Worm (Caenorhabditis elegans): ENCODE data around the gene nhr-94.
"Not testable (repeated sequence)": the region's sequence is repeated elsewhere in the genome, so short reads cannot be mapped to it uniquely, and the experiment has no call there.

nhr-94 gene

ce11 chrV:7705316-7705715, 19.2 kb upstream of the nhr-94 start, which contains the start of gene srw-3:
Gene srw-3, plus strand, starts transcription at chrV:7705616.
- TF ChIP-seq tbx-37 (GFP tag; conservative IDR thresholded peaks at IDR 0.05) (no peak), B0310.2 (tag; optimal IDR thresholded peaks at IDR 0.05) (no peak), sea-1 (GFP tag; conservative IDR thresholded peaks at IDR 0.05) (no peak), hnd-1 (tag; optimal IDR thresholded peaks at IDR 0.05) (no peak), hmg-4 (GFP tag; optimal IDR thresholded peaks at IDR 0.05) (no peak), scrt-1 (GFP tag; IDR thresholded peaks at IDR 0.05) (no peak), tra-4 (tag; optimal IDR thresholded peaks at IDR 0.05) (no peak), ceh-36 (tag; optimal IDR thresholded peaks at IDR 0.05) (no peak), ama-1 (optimal IDR thresholded peaks at IDR 0.05) (no peak), tbx-11 (GFP tag; IDR thresholded peaks at IDR 0.05) (no peak), ets-7 (tag; optimal IDR thresholded peaks at IDR 0.05) (no peak), pes-1 (GFP tag; IDR thresholded peaks at IDR 0.05) (no peak)

DNA sequence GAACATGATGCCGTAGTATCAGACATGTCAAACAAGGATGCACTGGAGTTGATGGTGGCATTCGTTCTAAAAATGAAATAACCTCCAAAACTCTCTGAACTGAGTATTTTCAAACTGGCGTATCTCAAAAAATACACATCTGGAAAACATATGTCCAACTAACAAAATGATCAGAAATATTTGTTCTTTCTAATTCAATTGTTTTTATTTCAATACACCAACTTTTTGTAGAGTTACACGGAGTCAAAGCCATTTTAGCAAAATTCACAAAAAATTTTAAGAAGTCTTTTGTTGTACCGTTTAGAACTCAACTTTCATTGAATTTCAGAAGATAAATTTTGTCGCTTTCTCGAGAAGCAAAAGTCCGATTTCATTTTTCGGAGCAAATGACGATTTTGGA, 17.4 kb upstream of the nhr-94 start, which contains the start of gene srsx-40:
Gene srsx-40 (minus strand): TSS at position 101 of the 400 bp plus-strand sequence.
- TF ChIP-seq sea-1 (GFP tag; conservative IDR thresholded peaks at IDR 0.05); tra-4 (tag; optimal IDR thresholded peaks at IDR 0.05); hnd-1 (tag; optimal IDR thresholded peaks at IDR 0.05): not testable (repeated sequence)

ce11 chrV:7696842-7697241, 10.7 kb upstream of the nhr-94 start, which contains the start of gene ZK105.3:
Gene ZK105.3, plus strand, starts transcription at chrV:7697142.
- TF ChIP-seq aly-1 (tag; optimal IDR thresholded peaks at IDR 0.05) (no peak), tbx-11 (GFP tag; IDR thresholded peaks at IDR 0.05) (no peak), flt-1 (GFP tag; IDR thresholded peaks at IDR 0.05) (no peak), sea-1 (GFP tag; conservative IDR thresholded peaks at IDR 0.05) (no peak), ceh-36 (tag; optimal IDR thresholded peaks at IDR 0.05) (no peak), hmg-4 (GFP tag; optimal IDR thresholded peaks at IDR 0.05) (no peak), hmbx-1 (tag; optimal IDR thresholded peaks at IDR 0.05) (no peak), scrt-1 (GFP tag; IDR thresholded peaks at IDR 0.05) (no peak), B0310.2 (tag; optimal IDR thresholded peaks at IDR 0.05) (no peak), tbx-37 (GFP tag; conservative IDR thresholded peaks at IDR 0.05) (no peak), ets-7 (tag; optimal IDR thresholded peaks at IDR 0.05) (no peak), pes-1 (GFP tag; IDR thresholded peaks at IDR 0.05) (no peak), ceh-13 (GFP tag; optimal IDR thresholded peaks at IDR 0.05) (no peak), ama-1 (optimal IDR thresholded peaks at IDR 0.05) (no peak)

- TF ChIP-seq ets-7 (tag; optimal IDR thresholded peaks at IDR 0.05) (no peak), ceh-36 (tag; optimal IDR thresholded peaks at IDR 0.05) (no peak), aly-1 (tag; optimal IDR thresholded peaks at IDR 0.05) (no peak), ama-1 (optimal IDR thresholded peaks at IDR 0.05) (no peak), tra-4 (tag; optimal IDR thresholded peaks at IDR 0.05) (no peak), F13C5.2 (tag; optimal IDR thresholded peaks at IDR 0.05) (no peak), ceh-13 (GFP tag; optimal IDR thresholded peaks at IDR 0.05) (no peak), sea-1 (GFP tag; conservative IDR thresholded peaks at IDR 0.05) (no peak), tbx-37 (GFP tag; conservative IDR thresholded peaks at IDR 0.05) (no peak), scrt-1 (GFP tag; IDR thresholded peaks at IDR 0.05) (no peak), pes-1 (GFP tag; IDR thresholded peaks at IDR 0.05) (no peak), B0310.2 (tag; optimal IDR thresholded peaks at IDR 0.05) (no peak), flt-1 (GFP tag; IDR thresholded peaks at IDR 0.05) (no peak), hmbx-1 (tag; optimal IDR thresholded peaks at IDR 0.05) (no peak), hmg-4 (GFP tag; optimal IDR thresholded peaks at IDR 0.05) (no peak), tbx-11 (GFP tag; IDR thresholded peaks at IDR 0.05) (no peak)
Observed at ce11 chrV:7693394-7693793, 7.3 kb upstream of the nhr-94 start, which contains the start of gene C12D5.10. Gene C12D5.10, minus strand, starts transcription at chrV:7693494.

ce11 chrV:7690637-7691036, 4.5 kb upstream of the nhr-94 start:
- no peak for TF ChIP-seq F13C5.2 (tag; optimal IDR thresholded peaks at IDR 0.05)
- no peak for TF ChIP-seq ets-7 (tag; optimal IDR thresholded peaks at IDR 0.05)
- TF ChIP-seq sea-1 (GFP tag; conservative IDR thresholded peaks at IDR 0.05) = no peak
- TF ChIP-seq ama-1 (optimal IDR thresholded peaks at IDR 0.05) = no peak
- TF ChIP-seq tbx-11 (GFP tag; IDR thresholded peaks at IDR 0.05) = no peak
- TF ChIP-seq tra-4 (tag; optimal IDR thresholded peaks at IDR 0.05) = no peak
- TF ChIP-seq hmg-4 (GFP tag; optimal IDR thresholded peaks at IDR 0.05) = no peak
- no peak for TF ChIP-seq hmbx-1 (tag; optimal IDR thresholded peaks at IDR 0.05)
- TF ChIP-seq flt-1 (GFP tag; IDR thresholded peaks at IDR 0.05) = no peak
- TF ChIP-seq aly-1 (tag; optimal IDR thresholded peaks at IDR 0.05) = no peak
- no peak for TF ChIP-seq scrt-1 (GFP tag; IDR thresholded peaks at IDR 0.05)
- no peak for TF ChIP-seq ceh-13 (GFP tag; optimal IDR thresholded peaks at IDR 0.05)
- no peak for TF ChIP-seq hnd-1 (tag; optimal IDR thresholded peaks at IDR 0.05)
- no peak for TF ChIP-seq tbx-37 (GFP tag; conservative IDR thresholded peaks at IDR 0.05)
- TF ChIP-seq B0310.2 (tag; optimal IDR thresholded peaks at IDR 0.05) = no peak
- no peak for TF ChIP-seq ceh-36 (tag; optimal IDR thresholded peaks at IDR 0.05)
- no peak for TF ChIP-seq pes-1 (GFP tag; IDR thresholded peaks at IDR 0.05)

ce11 chrV:7689888-7690287, 3.8 kb upstream of the nhr-94 start, which contains the start of gene C12D5.9:
Gene C12D5.9, minus strand, starts transcription at chrV:7689988.
- TF ChIP-seq sea-1 (GFP tag; conservative IDR thresholded peaks at IDR 0.05) (no peak), F13C5.2 (tag; optimal IDR thresholded peaks at IDR 0.05) (no peak), tbx-37 (GFP tag; conservative IDR thresholded peaks at IDR 0.05) (no peak), ceh-36 (tag; optimal IDR thresholded peaks at IDR 0.05) (no peak), tra-4 (tag; optimal IDR thresholded peaks at IDR 0.05) (no peak)

ce11 chrV:7683907-7684655, 2.1 kb downstream of the nhr-94 start, which contains the start of gene sre-11:
Gene sre-11, minus strand, starts transcription at chrV:7683957.
- TF ChIP-seq scrt-1 (GFP tag; IDR thresholded peaks at IDR 0.05) = no peak
- no peak for TF ChIP-seq ceh-13 (GFP tag; optimal IDR thresholded peaks at IDR 0.05)
- no peak for TF ChIP-seq ceh-36 (tag; optimal IDR thresholded peaks at IDR 0.05)
- no peak for TF ChIP-seq ama-1 (optimal IDR thresholded peaks at IDR 0.05)
- no peak for TF ChIP-seq hmbx-1 (tag; optimal IDR thresholded peaks at IDR 0.05)
